Worm (Caenorhabditis elegans) whole organism, L3 larva: Measurements from ENCODE around the gene mxl-2.

Source experiments
- R02D3.7 ChIP-seq: fragments of 150-350 bp; optimal IDR thresholded peaks from 2 replicates; lab custom pipeline; 2014; ENCODE audit warnings: missing biosample characterization, missing genetic modification characterization
- aly-2 ChIP-seq: fragments of 150-350 bp; optimal IDR thresholded peaks from 2 replicates; lab custom pipeline; 2014; ENCODE audit warnings: missing biosample characterization, missing genetic modification characterization
- ceh-16 ChIP-seq: sonication (generic microtip); optimal IDR thresholded peaks from 2 replicates; lab custom pipeline; 2017; ENCODE audit warnings: missing biosample characterization, missing genetic modification characterization
- ceh-28 ChIP-seq: fragments of 150-350 bp; optimal IDR thresholded peaks from 2 replicates; lab custom pipeline; 2014; ENCODE audit warnings: missing biosample characterization, missing genetic modification reagents, missing genetic modification characterization
- ceh-82 ChIP-seq: fragments of 150-350 bp; optimal IDR thresholded peaks from 2 replicates; lab custom pipeline; 2014; ENCODE audit warnings: missing biosample characterization, missing genetic modification characterization
- ceh-9 ChIP-seq: sonication (generic microtip); optimal IDR thresholded peaks from 2 replicates; lab custom pipeline; 2018; ENCODE audit warnings: missing biosample characterization, missing genetic modification characterization
- egl-27 ChIP-seq: sonication (generic microtip); optimal IDR thresholded peaks from 4 replicates; lab custom pipeline; 2017; ENCODE audit warnings: missing biosample characterization, missing genetic modification reagents, missing genetic modification characterization
- elt-2 ChIP-seq: sonication (generic microtip); optimal IDR thresholded peaks from 2 replicates; lab custom pipeline; 2016; ENCODE audit warnings: missing genetic modification reagents, mild to moderate bottlenecking, missing genetic modification characterization, missing compliant biosample characterization
- eor-1 ChIP-seq, 2 experiments: fragments of 150-350 bp; optimal IDR thresholded peaks; 2 replicates each; lab custom pipeline; 2014 to 2018; ENCODE audit warnings: missing biosample characterization in 2 of 2, missing genetic modification characterization in 2 of 2
- fkh-2 ChIP-seq: fragments of 150-350 bp; optimal IDR thresholded peaks from 2 replicates; lab custom pipeline; 2014; ENCODE audit warnings: missing biosample characterization, missing genetic modification reagents, missing genetic modification characterization
- hmg-11 ChIP-seq: sonication (generic microtip); optimal IDR thresholded peaks from 2 replicates; lab custom pipeline; 2016; ENCODE audit warnings: missing genetic modification characterization, missing compliant biosample characterization
- jun-1 ChIP-seq: fragments of 150-350 bp; optimal IDR thresholded peaks from 2 replicates; lab custom pipeline; 2014; ENCODE audit warnings: missing biosample characterization, missing genetic modification reagents, missing genetic modification characterization
- lin-15B ChIP-seq: fragments of 150-350 bp; optimal IDR thresholded peaks from 2 replicates; lab custom pipeline; 2014; ENCODE audit warnings: missing biosample characterization, missing genetic modification characterization
- lin-39 ChIP-seq: fragments of 150-350 bp; optimal IDR thresholded peaks from 2 replicates; lab custom pipeline; 2018; ENCODE audit warnings: missing biosample characterization, missing genetic modification reagents, missing genetic modification characterization
- lsy-12 ChIP-seq: sonication (generic microtip); optimal IDR thresholded peaks from 2 replicates; lab custom pipeline; 2016; ENCODE audit warnings: mild to moderate bottlenecking, missing genetic modification characterization, missing compliant biosample characterization
- nfya-1 ChIP-seq: sonication (generic microtip); optimal IDR thresholded peaks from 2 replicates; lab custom pipeline; 2017; ENCODE audit warnings: missing genetic modification characterization, mild to moderate bottlenecking, missing compliant biosample characterization, antibody characterized with exemption, moderate library complexity; ENCODE audit not compliant: insufficient read depth
- nhr-11 ChIP-seq: fragments of 150-350 bp; optimal IDR thresholded peaks from 2 replicates; lab custom pipeline; 2014; ENCODE audit warnings: missing biosample characterization, missing genetic modification characterization
- nhr-12 ChIP-seq: fragments of 150-350 bp; optimal IDR thresholded peaks from 2 replicates; lab custom pipeline; 2014; ENCODE audit warnings: missing biosample characterization, missing genetic modification characterization
- nhr-23 ChIP-seq: fragments of 150-350 bp; optimal IDR thresholded peaks from 2 replicates; lab custom pipeline; 2014; ENCODE audit warnings: missing biosample characterization, missing genetic modification reagents, missing genetic modification characterization
- nhr-237 ChIP-seq: fragments of 150-350 bp; optimal IDR thresholded peaks from 2 replicates; lab custom pipeline; 2014; ENCODE audit warnings: missing biosample characterization, missing genetic modification characterization
- nhr-25 ChIP-seq: sonication (generic microtip); optimal IDR thresholded peaks from 2 replicates; lab custom pipeline; 2017; ENCODE audit warnings: missing biosample characterization, missing genetic modification characterization
- nhr-28 ChIP-seq: fragments of 150-350 bp; optimal IDR thresholded peaks from 2 replicates; lab custom pipeline; 2014; ENCODE audit warnings: missing biosample characterization, missing genetic modification characterization
- nhr-43 ChIP-seq: sonication (generic microtip); optimal IDR thresholded peaks from 2 replicates; lab custom pipeline; 2016; ENCODE audit warnings: mild to moderate bottlenecking, missing genetic modification characterization, missing compliant biosample characterization; ENCODE audit not compliant: poor library complexity, severe bottlenecking
- nhr-67 ChIP-seq: fragments of 150-350 bp; optimal IDR thresholded peaks from 2 replicates; lab custom pipeline; 2014; ENCODE audit warnings: missing biosample characterization, missing genetic modification characterization
- pha-4 ChIP-seq: fragments of 150-350 bp; optimal IDR thresholded peaks from 2 replicates; lab custom pipeline; 2014; ENCODE audit warnings: missing biosample characterization, missing genetic modification reagents, missing genetic modification characterization
- pqm-1 ChIP-seq: fragments of 150-350 bp; optimal IDR thresholded peaks from 2 replicates; lab custom pipeline; 2017; ENCODE audit warnings: missing biosample characterization, missing genetic modification characterization, inconsistent platforms
- skn-1 ChIP-seq: fragments of 150-350 bp; optimal IDR thresholded peaks from 2 replicates; lab custom pipeline; 2014; ENCODE audit warnings: missing biosample characterization, missing genetic modification characterization
- snpc-4 ChIP-seq: fragments of 150-350 bp; optimal IDR thresholded peaks from 2 replicates; lab custom pipeline; 2014; ENCODE audit warnings: missing biosample characterization, missing genetic modification characterization
- tbx-2 ChIP-seq: sonication (generic microtip); optimal IDR thresholded peaks from 2 replicates; lab custom pipeline; 2016; ENCODE audit warnings: mild to moderate bottlenecking, missing genetic modification characterization, missing compliant biosample characterization
- unc-62 ChIP-seq: fragments of 150-350 bp; sonication (generic microtip); optimal IDR thresholded peaks from 4 replicates; lab custom pipeline; 2014; ENCODE audit warnings: missing biosample characterization, missing genetic modification reagents, missing genetic modification characterization
- ztf-11 ChIP-seq: fragments of 150-350 bp; optimal IDR thresholded peaks from 2 replicates; lab custom pipeline; 2014; ENCODE audit warnings: missing biosample characterization, missing genetic modification characterization

Gene mxl-2

DNA sequence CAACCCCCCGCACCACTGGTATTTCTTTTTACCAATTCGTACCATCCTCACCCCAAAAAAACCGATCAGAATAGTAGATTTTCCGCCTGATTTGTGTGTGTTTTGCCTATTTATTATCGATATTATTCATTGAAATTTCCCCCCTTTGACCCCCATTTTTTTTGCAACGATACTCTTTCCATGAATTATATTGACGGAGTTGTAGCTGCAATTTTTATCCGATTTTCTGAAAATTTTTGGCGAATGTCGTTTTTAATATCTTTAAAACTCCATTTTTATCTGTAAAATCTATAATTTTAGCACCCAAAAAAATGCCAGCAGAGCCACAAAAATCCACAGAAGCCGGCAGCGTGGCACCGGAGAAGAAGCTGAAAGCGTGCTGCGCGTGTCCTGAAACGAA lies 2.8 kb upstream of the mxl-2 start, which contains the start of gene cox-17:
Gene cox-17 (plus strand): TSS at position 301 of the 400 bp plus-strand sequence.
- TF ChIP-seq pqm-1 (no peak), lin-39 (tag; lab: Kevin White, UChicago) (no peak), elt-2 (peak; percentile 6), ceh-28 (no peak)

DNA sequence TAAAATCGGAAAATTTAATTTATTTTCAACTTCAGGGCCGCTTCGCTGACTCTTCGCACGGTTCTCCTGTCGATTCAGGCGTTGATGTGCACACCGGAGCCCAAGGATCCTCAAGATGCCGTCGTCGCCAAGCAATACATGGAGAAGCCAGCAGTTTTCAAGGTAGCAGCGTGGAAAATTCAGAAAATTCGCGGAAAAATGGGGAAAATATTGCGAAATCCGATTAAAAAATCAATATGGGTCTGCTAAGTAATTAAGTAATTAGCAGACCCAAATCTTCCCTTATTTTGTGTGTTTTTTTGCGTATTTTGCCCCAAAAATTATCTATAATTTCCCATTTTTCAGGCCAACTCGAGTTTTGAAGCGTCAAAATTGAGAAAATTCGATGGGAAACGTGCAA lies 1.3 kb upstream of the mxl-2 start:
- TF ChIP-seq tbx-2 (tag; lab: Kevin White, UChicago) (no peak), nhr-67 (tag; lab: Kevin White, UChicago) (no peak), pha-4 (tag; lab: Kevin White, UChicago) (no peak), nhr-25 (no peak), nhr-12 (tag; lab: Kevin White, UChicago) (no peak), lsy-12 (tag; lab: Kevin White, UChicago) (no peak), fkh-2 (tag; lab: Kevin White, UChicago) (no peak), nhr-43 (tag; lab: Kevin White, UChicago) (no peak), ztf-11 (no peak)

DNA sequence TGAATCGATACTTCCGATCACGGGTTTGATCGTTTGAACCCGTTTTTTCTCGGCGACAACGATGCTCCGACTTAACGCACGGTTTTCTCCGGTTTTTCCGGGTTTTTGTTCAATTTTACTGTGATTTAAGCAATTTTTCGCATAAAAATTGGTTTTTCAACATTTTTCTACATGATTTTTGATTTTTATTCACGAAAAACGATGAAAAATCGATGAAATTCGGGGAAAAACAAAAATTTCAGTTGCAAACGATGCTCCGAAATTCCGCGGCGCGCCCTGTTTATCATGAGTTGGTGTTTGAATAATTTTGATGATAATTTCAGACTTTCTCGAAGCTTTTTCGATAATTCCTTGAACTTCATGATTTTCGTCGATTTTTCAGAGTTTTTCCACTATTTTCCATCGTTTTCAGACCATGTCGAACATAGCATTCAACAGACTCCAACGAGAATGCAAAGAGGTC lies 526 bp upstream of the mxl-2 start, which contains the start of gene ubc-20:
Gene ubc-20 (plus strand): TSS at position 413 of the 463 bp plus-strand sequence.
- TF ChIP-seq nhr-237 (tag; lab: Kevin White, UChicago) (no peak), skn-1 (peak; percentile 14), elt-2 (peak; percentile 42), lin-15B (tag; lab: Kevin White, UChicago) (peak; percentile 15), aly-2 (tag; lab: Kevin White, UChicago) (no peak), pha-4 (tag; lab: Kevin White, UChicago) (peak; percentile 51), nfya-1 (tag; lab: Kevin White, UChicago) (peak; percentile 29), hmg-11 (tag; lab: Kevin White, UChicago) (peak; percentile 39)

DNA sequence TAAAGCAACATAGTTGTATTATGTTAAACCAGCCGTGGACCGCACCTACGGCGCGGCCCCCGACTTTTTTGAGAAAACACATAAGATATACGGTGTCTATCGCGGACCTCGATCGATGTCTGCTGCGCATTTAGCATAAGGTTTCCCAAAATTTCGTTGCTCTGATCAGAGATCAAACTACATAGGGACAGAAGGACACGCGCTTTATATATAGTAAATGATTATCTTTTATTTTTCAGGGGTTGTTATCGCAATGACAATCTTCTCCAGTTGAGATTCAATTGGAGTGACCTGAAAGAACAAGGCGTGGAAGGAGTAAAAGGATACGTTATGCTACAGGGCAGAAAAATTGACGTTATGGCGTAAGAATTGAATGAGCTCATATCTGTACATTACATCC lies 2.0 kb downstream of the mxl-2 start:
- peak; percentile 19 for TF ChIP-seq elt-2

DNA sequence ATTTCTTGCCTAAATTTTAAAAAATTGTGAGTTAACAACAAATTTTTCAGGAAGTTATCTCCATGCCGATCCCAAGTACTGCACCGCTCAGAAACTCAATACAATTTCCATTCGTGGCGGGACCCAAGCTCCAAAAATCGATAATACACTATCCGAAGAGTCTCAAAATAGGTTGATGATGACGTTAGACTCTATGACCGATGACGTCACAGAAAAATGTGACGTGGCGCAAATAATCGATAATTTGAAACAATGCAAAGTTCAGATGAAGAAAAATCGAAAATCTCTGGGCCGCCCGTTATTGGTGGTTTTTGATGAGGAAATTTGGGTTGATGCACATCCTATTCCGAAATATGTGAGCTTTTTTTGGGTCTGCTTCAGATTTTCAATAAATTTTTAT lies 3.6 kb downstream of the mxl-2 start:
- TF ChIP-seq elt-2 (no peak), hmg-11 (tag; lab: Kevin White, UChicago) (no peak), ceh-28 (peak; percentile 49), ceh-82 (tag; lab: Kevin White, UChicago) (no peak), ceh-16 (tag; lab: Kevin White, UChicago) (no peak)

DNA sequence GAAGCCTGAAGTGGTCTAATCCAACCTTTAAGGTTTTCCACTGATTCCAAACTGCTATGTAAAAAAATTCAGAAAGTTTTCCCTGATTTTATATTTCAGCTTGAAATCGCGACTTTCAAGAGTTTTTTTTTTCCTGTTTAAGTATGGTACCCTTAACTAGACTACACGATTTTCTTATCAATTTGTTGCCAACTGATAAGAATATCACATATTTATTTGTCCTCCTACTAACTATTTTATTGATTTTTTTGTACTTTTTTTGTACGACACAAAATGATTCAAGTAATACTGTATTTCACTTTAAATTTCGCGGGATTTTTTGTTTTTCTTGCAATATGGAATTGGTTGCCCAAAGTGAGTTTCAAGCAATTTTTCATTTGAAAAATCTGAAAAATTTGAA lies 4.9 kb downstream of the mxl-2 start:
- TF ChIP-seq R02D3.7 (tag; lab: Kevin White, UChicago) (no peak), elt-2 (peak; percentile 66), nhr-28 (no peak), eor-1 (tag; optimal IDR thresholded peaks at IDR 0.05; lab: Kevin White, UChicago) (no peak), lin-15B (tag; lab: Kevin White, UChicago) (no peak), pqm-1 (peak; percentile 52)

DNA sequence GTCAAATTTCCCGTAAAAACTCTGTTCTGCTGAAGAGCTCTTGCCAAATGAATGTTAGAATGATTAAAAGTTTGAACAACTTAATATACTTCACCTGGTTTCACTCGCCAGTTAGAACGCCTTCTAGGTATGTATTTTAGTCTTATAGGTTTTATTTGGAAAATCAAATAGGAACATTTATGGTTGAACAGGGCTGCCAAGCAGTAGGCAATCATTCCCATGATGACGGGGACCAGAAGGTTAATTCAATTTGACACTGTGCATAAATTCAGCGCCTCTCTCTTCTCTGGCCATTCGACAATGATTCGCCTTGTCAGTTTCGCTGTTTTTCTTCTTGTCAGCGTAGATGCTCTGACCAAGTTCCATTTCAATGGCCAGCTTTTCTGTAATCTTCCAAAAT lies 5.9 kb downstream of the mxl-2 start, which contains the start of gene F40G9.15:
Gene F40G9.15 (plus strand): TSS at position 301 of the 400 bp plus-strand sequence.
- no peak for TF ChIP-seq jun-1 (tag; lab: Kevin White, UChicago)
- TF ChIP-seq unc-62: no peak
- TF ChIP-seq fkh-2 (tag; lab: Kevin White, UChicago): no peak
- no peak for TF ChIP-seq lin-39 (tag; lab: Kevin White, UChicago)
- TF ChIP-seq nhr-28: no peak
- TF ChIP-seq ceh-28: no peak
- TF ChIP-seq nhr-11 (tag; lab: Kevin White, UChicago): no peak
- no peak for TF ChIP-seq egl-27 (tag; lab: Kevin White, UChicago)
- no peak for TF ChIP-seq nhr-43 (tag; lab: Kevin White, UChicago)
- no peak for TF ChIP-seq ceh-9 (tag; lab: Kevin White, UChicago)
- TF ChIP-seq nhr-25: no peak
- no peak for TF ChIP-seq snpc-4 (tag; lab: Kevin White, UChicago)
- TF ChIP-seq nhr-23: no peak
